Worm (Caenorhabditis elegans) whole organism, L1 larva: ENCODE measurements around the gene F48G7.8.

ENCODE experiments used
- C04F5.9 ChIP-seq: sonication (generic microtip); optimal IDR thresholded peaks from 2 replicates; lab custom pipeline; 2016; ENCODE audit warnings: missing genetic modification characterization, missing compliant biosample characterization
- C16A3.4 ChIP-seq: fragments of 150-350 bp; optimal IDR thresholded peaks from 2 replicates; lab custom pipeline; 2014; ENCODE audit warnings: missing biosample characterization, missing genetic modification characterization
- C34B4.2 ChIP-seq: sonication (generic microtip); optimal IDR thresholded peaks from 2 replicates; lab custom pipeline; 2017; ENCODE audit warnings: mild to moderate bottlenecking, missing genetic modification characterization, missing compliant biosample characterization
- F16B12.6 ChIP-seq: fragments of 150-350 bp; optimal IDR thresholded peaks from 2 replicates; lab custom pipeline; 2014; ENCODE audit warnings: missing biosample characterization, missing genetic modification characterization
- aha-1 ChIP-seq: fragments of 150-350 bp; optimal IDR thresholded peaks from 2 replicates; lab custom pipeline; 2014; ENCODE audit warnings: missing biosample characterization, missing genetic modification characterization
- blmp-1 ChIP-seq: fragments of 150-350 bp; optimal IDR thresholded peaks from 2 replicates; lab custom pipeline; 2014; ENCODE audit warnings: missing biosample characterization, missing genetic modification characterization
- ceh-63 ChIP-seq: fragments of 200-800 bp; sonication (Bioruptor generic); optimal IDR thresholded peaks from 2 replicates; lab custom pipeline; 2018; ENCODE audit warnings: mild to moderate bottlenecking, missing genetic modification characterization, missing compliant biosample characterization
- ceh-88 ChIP-seq: fragments of 200-800 bp; sonication (Bioruptor generic); IDR thresholded peaks from 2 replicates; pipeline ENCODE4 v1.3.6; 2022; ENCODE audit warnings: missing genetic modification characterization, missing compliant biosample characterization
- dpl-1 ChIP-seq, 3 experiments: fragments of 150-350 bp in 2 of 3; sonication (generic microtip) in 1 of 3; optimal IDR thresholded peaks; 2 replicates each; lab custom pipeline; 2014 to 2017; ENCODE audit warnings: missing biosample characterization in 3 of 3, missing genetic modification characterization in 3 of 3, missing genetic modification reagents in 3 of 3
- dsc-1 ChIP-seq: sonication (generic microtip); optimal IDR thresholded peaks from 2 replicates; lab custom pipeline; 2016; ENCODE audit warnings: mild to moderate bottlenecking, missing genetic modification characterization, missing compliant biosample characterization
- efl-3 ChIP-seq: fragments of 200-800 bp; sonication (Bioruptor generic); optimal IDR thresholded peaks from 2 replicates; lab custom pipeline; 2018; ENCODE audit warnings: mild to moderate bottlenecking, missing genetic modification characterization, missing compliant biosample characterization
- egl-13 ChIP-seq: sonication (generic microtip); optimal IDR thresholded peaks from 2 replicates; lab custom pipeline; 2016; ENCODE audit warnings: missing genotype, missing genetic modification reagents, missing genetic modification characterization, missing compliant biosample characterization
- elt-3 ChIP-seq, 6 experiments: fragments of 150-350 bp in 1 of 6; sonication (generic microtip); optimal IDR thresholded peaks; 2 replicates each; lab custom pipeline; 2017 to 2018; ENCODE audit warnings: missing biosample characterization in 6 of 6, missing genetic modification characterization in 6 of 6, inconsistent platforms in 1 of 6
- fkh-4 ChIP-seq: sonication (generic microtip); optimal IDR thresholded peaks from 2 replicates; lab custom pipeline; 2016; ENCODE audit warnings: missing compliant biosample characterization, missing genetic modification characterization, borderline replicate concordance
- fkh-8 ChIP-seq: sonication (generic microtip); optimal IDR thresholded peaks from 2 replicates; lab custom pipeline; 2016; ENCODE audit warnings: mild to moderate bottlenecking, missing genetic modification characterization, missing compliant biosample characterization
- fos-1 ChIP-seq: fragments of 150-350 bp; optimal IDR thresholded peaks from 2 replicates; lab custom pipeline; 2014; ENCODE audit warnings: missing biosample characterization, missing genetic modification characterization
- grh-1 ChIP-seq: fragments of 200-800 bp; sonication (Bioruptor generic); IDR thresholded peaks from 2 replicates; pipeline ENCODE4 v1.3.6; 2022; ENCODE audit warnings: missing genetic modification reagents, missing genetic modification characterization, missing compliant biosample characterization
- hlh-17 ChIP-seq: fragments of 200-800 bp; sonication (Bioruptor generic); optimal IDR thresholded peaks from 2 replicates; lab custom pipeline; 2018; ENCODE audit warnings: missing genetic modification characterization, mild to moderate bottlenecking, missing compliant biosample characterization, moderate library complexity, borderline replicate concordance
- hlh-4 ChIP-seq: sonication (generic microtip); optimal IDR thresholded peaks from 2 replicates; lab custom pipeline; 2016; ENCODE audit warnings: mild to moderate bottlenecking, missing genetic modification characterization, missing compliant biosample characterization
- hpl-2 ChIP-seq: fragments of 150-350 bp; optimal IDR thresholded peaks from 2 replicates; lab custom pipeline; 2014; ENCODE audit warnings: missing biosample characterization, missing genetic modification reagents, missing genetic modification characterization
- irx-1 ChIP-seq: sonication (generic microtip); optimal IDR thresholded peaks from 2 replicates; lab custom pipeline; 2016; ENCODE audit warnings: missing genetic modification characterization, missing compliant biosample characterization
- lin-14 ChIP-seq: fragments of 200-800 bp; sonication (Bioruptor generic); optimal IDR thresholded peaks from 2 replicates; lab custom pipeline; 2018; ENCODE audit warnings: mild to moderate bottlenecking, missing genetic modification characterization, moderate library complexity, missing compliant biosample characterization
- lin-35 ChIP-seq, 2 experiments: fragments of 150-350 bp; optimal IDR thresholded peaks; 2 replicates each; lab custom pipeline; 2014; ENCODE audit warnings: missing biosample characterization in 2 of 2, missing genetic modification characterization in 2 of 2, missing genetic modification reagents in 2 of 2
- lin-39 ChIP-seq: fragments of 150-350 bp; optimal IDR thresholded peaks from 2 replicates; lab custom pipeline; 2014; ENCODE audit warnings: missing biosample characterization, missing genetic modification reagents, missing genetic modification characterization
- lir-3 ChIP-seq: sonication (generic microtip); optimal IDR thresholded peaks from 2 replicates; lab custom pipeline; 2016; ENCODE audit warnings: mild to moderate bottlenecking, missing genetic modification characterization, moderate library complexity, missing compliant biosample characterization; ENCODE audit not compliant: poor library complexity
- lsy-2 ChIP-seq, 2 experiments: fragments of 150-350 bp; optimal IDR thresholded peaks; 2 replicates each; lab custom pipeline; 2014; ENCODE audit warnings: missing biosample characterization in 2 of 2, missing genetic modification characterization in 2 of 2
- mdl-1 ChIP-seq, 2 experiments: fragments of 150-350 bp; optimal IDR thresholded peaks; 2 replicates each; lab custom pipeline; 2014 to 2017; ENCODE audit warnings: missing biosample characterization in 2 of 2, missing genetic modification characterization in 2 of 2, inconsistent platforms in 1 of 2
- mef-2 ChIP-seq: fragments of 150-350 bp; optimal IDR thresholded peaks from 2 replicates; lab custom pipeline; 2014; ENCODE audit warnings: missing biosample characterization, missing genetic modification characterization
- nhr-20 ChIP-seq: sonication (generic microtip); optimal IDR thresholded peaks from 2 replicates; lab custom pipeline; 2016; ENCODE audit warnings: mild to moderate bottlenecking, missing genetic modification characterization, missing compliant biosample characterization
- nhr-237 ChIP-seq: fragments of 150-350 bp; optimal IDR thresholded peaks from 2 replicates; lab custom pipeline; 2014; ENCODE audit warnings: missing biosample characterization, missing genetic modification characterization
- nhr-28 ChIP-seq: fragments of 150-350 bp; optimal IDR thresholded peaks from 2 replicates; lab custom pipeline; 2014; ENCODE audit warnings: missing biosample characterization, missing genetic modification characterization
- nhr-71 ChIP-seq: sonication (generic microtip); optimal IDR thresholded peaks from 2 replicates; lab custom pipeline; 2016; ENCODE audit warnings: mild to moderate bottlenecking, missing genetic modification characterization, moderate library complexity, missing compliant biosample characterization
- nhr-77 ChIP-seq: fragments of 150-350 bp; optimal IDR thresholded peaks from 2 replicates; lab custom pipeline; 2014; ENCODE audit warnings: missing biosample characterization, missing genetic modification characterization
- nhr-85 ChIP-seq: sonication (generic microtip); peaks from one replicate; lab custom pipeline; 2016; ENCODE audit warnings: missing genetic modification characterization, inconsistent platforms, missing compliant biosample characterization
- nhr-90 ChIP-seq: sonication (generic microtip); optimal IDR thresholded peaks from 2 replicates; lab custom pipeline; 2016; ENCODE audit warnings: mild to moderate bottlenecking, missing genetic modification characterization, missing compliant biosample characterization; ENCODE audit not compliant: poor library complexity
- skn-1 ChIP-seq: fragments of 150-350 bp; optimal IDR thresholded peaks from 2 replicates; lab custom pipeline; 2014; ENCODE audit warnings: missing biosample characterization, missing genetic modification characterization
- snpc-4 ChIP-seq: fragments of 150-350 bp; optimal IDR thresholded peaks from 2 replicates; lab custom pipeline; 2014; ENCODE audit warnings: missing biosample characterization, missing genetic modification characterization
- snu-23 ChIP-seq: sonication (generic microtip); optimal IDR thresholded peaks from 2 replicates; lab custom pipeline; 2016; ENCODE audit warnings: missing genetic modification characterization, missing compliant biosample characterization
- sox-4 ChIP-seq: sonication (generic microtip); optimal IDR thresholded peaks from 2 replicates; lab custom pipeline; 2016; ENCODE audit warnings: missing genetic modification characterization, missing compliant biosample characterization
- sup-37 ChIP-seq: fragments of 200-800 bp; sonication (Bioruptor generic); optimal IDR thresholded peaks from 2 replicates; lab custom pipeline; 2018; ENCODE audit warnings: mild to moderate bottlenecking, missing genetic modification characterization, missing compliant biosample characterization
- swsn-7 ChIP-seq: sonication (generic microtip); optimal IDR thresholded peaks from 2 replicates; lab custom pipeline; 2016; ENCODE audit warnings: missing genetic modification characterization, missing compliant biosample characterization
- tlp-1 ChIP-seq: fragments of 150-350 bp; optimal IDR thresholded peaks from 2 replicates; lab custom pipeline; 2014; ENCODE audit warnings: missing biosample characterization, missing genetic modification characterization
- unc-130 ChIP-seq: fragments of 150-350 bp; optimal IDR thresholded peaks from 2 replicates; lab custom pipeline; 2017; ENCODE audit warnings: missing biosample characterization, missing genetic modification characterization, inconsistent platforms
- unc-62 ChIP-seq: fragments of 150-350 bp; optimal IDR thresholded peaks from 2 replicates; lab custom pipeline; 2014; ENCODE audit warnings: missing biosample characterization, missing genetic modification reagents, missing genetic modification characterization
- unc-86 ChIP-seq: sonication (generic microtip); optimal IDR thresholded peaks from 2 replicates; lab custom pipeline; 2016; ENCODE audit warnings: missing genetic modification characterization, missing compliant biosample characterization
- unc-98 ChIP-seq: fragments of 200-800 bp; sonication (Bioruptor generic); IDR thresholded peaks from 2 replicates; pipeline ENCODE4 v1.3.6; 2022; ENCODE audit warnings: missing genetic modification characterization, missing compliant biosample characterization
- vab-15 ChIP-seq: sonication (generic microtip); optimal IDR thresholded peaks from 2 replicates; lab custom pipeline; 2017; ENCODE audit warnings: missing genotype, mild to moderate bottlenecking, missing genetic modification characterization, missing compliant biosample characterization
- xbp-1 ChIP-seq: sonication (generic microtip); optimal IDR thresholded peaks from 2 replicates; lab custom pipeline; 2016; ENCODE audit warnings: missing genetic modification characterization, missing compliant biosample characterization
- zag-1 ChIP-seq: fragments of 150-350 bp; optimal IDR thresholded peaks from 2 replicates; lab custom pipeline; 2014; ENCODE audit warnings: missing biosample characterization, missing genetic modification characterization
- zip-4 ChIP-seq: fragments of 200-800 bp; sonication (Bioruptor generic); optimal IDR thresholded peaks from 2 replicates; lab custom pipeline; 2018; ENCODE audit warnings: mild to moderate bottlenecking, missing genetic modification characterization, moderate library complexity, missing compliant biosample characterization

Gene F48G7.8

DNA sequence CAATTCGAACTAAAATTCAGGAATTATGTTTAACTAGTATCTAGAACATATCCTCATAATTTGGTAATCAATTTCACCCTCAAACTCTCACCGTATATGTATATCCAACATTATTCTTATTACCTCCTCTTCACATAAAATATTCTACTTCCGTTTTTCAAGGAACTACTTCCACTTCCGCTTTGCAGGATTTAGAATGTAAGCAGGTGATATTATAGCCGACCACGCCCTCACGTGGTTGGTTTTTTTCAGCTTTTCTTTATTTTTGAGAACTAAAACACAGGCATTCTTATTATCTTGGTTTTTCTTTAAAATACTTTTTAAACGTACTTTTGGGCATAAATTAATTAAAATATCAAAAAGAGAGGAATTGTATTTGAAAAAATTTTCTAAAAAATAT is 9.6 kb downstream of the F48G7.8 start (continued):
- TF ChIP-seq lin-39 (tag; lab: Kevin White, UChicago) (no peak), hlh-4 (tag; lab: Kevin White, UChicago) (peak; percentile 97), lir-3 (no peak), dpl-1 (GFP tag; optimal IDR thresholded peaks at IDR 0.05; lab: Kevin White, UChicago) (no peak), unc-62 (GFP tag; lab: Kevin White, UChicago) (no peak), lin-14 (GFP tag; lab: Kevin White, UChicago) (peak; percentile 75), swsn-7 (tag; lab: Kevin White, UChicago) (peak; percentile 28), egl-13 (tag; lab: Kevin White, UChicago) (no peak), fkh-8 (tag; lab: Kevin White, UChicago) (peak; percentile 93), xbp-1 (tag; lab: Kevin White, UChicago) (no peak), F16B12.6 (no peak), vab-15 (tag; lab: Kevin White, UChicago) (no peak), unc-98 (no peak), mdl-1 (tag; optimal IDR thresholded peaks at IDR 0.05; lab: Kevin White, UChicago) (no peak), elt-3 (tag; optimal IDR thresholded peaks at IDR 0.05; lab: Kevin White, UChicago) (no peak), nhr-71 (tag; lab: Kevin White, UChicago) (peak; percentile 82), fkh-4 (tag; lab: Kevin White, UChicago) (no peak), zip-4 (GFP tag; lab: Kevin White, UChicago) (no peak), unc-86 (tag; lab: Kevin White, UChicago) (peak; percentile 34), nhr-28 (tag; lab: Kevin White, UChicago) (no peak), zag-1 (tag; lab: Kevin White, UChicago) (no peak), dsc-1 (no peak), hlh-17 (GFP tag; lab: Kevin White, UChicago) (no peak), C04F5.9 (tag; lab: Kevin White, UChicago) (no peak), tlp-1 (no peak)
- TF ChIP-seq, all 84 proteins: peak for 11

DNA sequence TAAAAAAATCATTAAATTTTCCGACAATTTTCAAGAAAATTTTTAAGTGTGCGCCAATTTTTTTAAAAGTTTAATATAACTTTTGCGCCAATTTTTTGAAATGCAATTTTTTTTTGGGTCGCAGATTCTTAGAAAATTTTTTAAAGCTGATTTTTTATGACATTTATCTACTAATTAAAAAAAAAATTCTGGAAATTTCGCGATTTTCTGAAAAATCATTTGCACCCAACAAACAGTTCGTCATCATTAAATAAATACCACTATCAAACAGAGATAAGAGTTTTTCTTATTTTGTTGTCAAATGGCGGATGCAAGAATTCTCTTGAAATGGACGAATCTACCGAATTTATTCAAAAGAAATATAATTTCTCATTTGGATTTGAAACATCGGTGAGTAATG is 12.2 kb downstream of the F48G7.8 start, which contains the start of gene F48G7.13:
Gene F48G7.13, plus strand, starts transcription at position 301 of the 400 bp plus-strand sequence.
- TF ChIP-seq snpc-4 (tag; lab: Kevin White, UChicago) (no peak), fos-1 (no peak), grh-1 (GFP tag; lab: Robert Waterston, UW) (no peak), F16B12.6 (no peak), unc-130 (no peak), nhr-237 (tag; lab: Kevin White, UChicago) (no peak), blmp-1 (no peak), fkh-4 (tag; lab: Kevin White, UChicago) (no peak), irx-1 (tag; lab: Kevin White, UChicago) (no peak), nhr-90 (tag; lab: Kevin White, UChicago) (no peak), ceh-63 (no peak), ceh-88 (no peak)

DNA sequence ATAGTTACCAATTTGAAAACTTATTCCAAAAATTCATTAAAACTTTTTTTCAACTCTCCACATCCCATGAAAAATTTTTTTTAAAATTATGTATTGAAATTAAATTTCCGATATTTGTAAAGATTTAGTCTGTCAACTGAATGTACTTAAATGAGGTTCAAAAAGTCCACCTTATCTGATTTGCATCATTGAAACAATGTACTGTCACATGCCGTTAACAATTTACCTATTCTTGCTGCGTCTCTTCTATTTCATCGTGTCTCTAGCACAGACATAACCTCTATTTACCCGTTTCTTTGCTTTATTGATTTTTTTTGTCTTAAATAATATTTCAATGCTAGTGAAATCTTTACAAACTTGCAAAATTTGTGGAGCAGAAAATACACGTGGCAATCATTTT is 17.3 kb downstream of the F48G7.8 start, which contains the start of gene nhr-90:
Gene nhr-90, plus strand, starts transcription at position 296 of the 400 bp plus-strand sequence.
- peak in 1 of 2 experiments; percentile 46 for TF ChIP-seq lin-35 (GFP tag; optimal IDR thresholded peaks at IDR 0.05; lab: Kevin White, UChicago)
- no peak for TF ChIP-seq nhr-90 (tag; lab: Kevin White, UChicago)
- TF ChIP-seq sup-37: no peak
- peak; percentile 72 for TF ChIP-seq nhr-85 (tag; lab: Kevin White, UChicago)
- no peak for TF ChIP-seq C04F5.9 (tag; lab: Kevin White, UChicago)
- no peak for TF ChIP-seq snu-23 (GFP tag; lab: Kevin White, UChicago)
- peak; percentile 5 for TF ChIP-seq C16A3.4 (tag; lab: Kevin White, UChicago)
- no peak for TF ChIP-seq fos-1
- TF ChIP-seq ceh-63: no peak
- TF ChIP-seq efl-3 (GFP tag; lab: Kevin White, UChicago): no peak
- TF ChIP-seq tlp-1: no peak
- peak; percentile 18 for TF ChIP-seq skn-1 (tag; lab: Kevin White, UChicago)
- peak; percentile 55 for TF ChIP-seq nhr-20 (tag; lab: Kevin White, UChicago)
- no peak for TF ChIP-seq nhr-77
- TF ChIP-seq C34B4.2 (tag; lab: Kevin White, UChicago): no peak
- no peak for TF ChIP-seq mef-2 (tag; lab: Kevin White, UChicago)
- no peak for TF ChIP-seq sox-4 (tag; lab: Kevin White, UChicago)
- TF ChIP-seq vab-15 (tag; lab: Kevin White, UChicago): no peak
- no peak for TF ChIP-seq hpl-2
- no peak for TF ChIP-seq lsy-2 (tag; optimal IDR thresholded peaks at IDR 0.05; lab: Kevin White, UChicago)
- TF ChIP-seq aha-1 (tag; lab: Kevin White, UChicago): no peak
- no peak for TF ChIP-seq unc-98
